Worm (Caenorhabditis elegans): ENCODE data around the gene ergi-1.

- no peak for TF ChIP-seq ztf-29 (GFP tag; IDR thresholded peaks at IDR 0.05)
- no peak for TF ChIP-seq ref-1 (GFP tag; conservative IDR thresholded peaks at IDR 0.05)
- TF ChIP-seq flt-1 (GFP tag; IDR thresholded peaks at IDR 0.05), result no peak
Measured at ce11 chrX:2074055-2074454, 39.0 kb upstream of the ergi-1 start, which contains the start of gene txdc-12.2.

All from whole organism, midembryonic.